Worm (Caenorhabditis elegans): ENCODE results near the gene dcn-1.

dcn-1 gene

ce11 chrIII:4313061-4313962 lies at the start of gene dcn-1, which contains the start of gene evl-14:
dcn-1 (plus strand) TSS chrIII:4313912.
evl-14 (minus strand) TSS chrIII:4313128.
- TF ChIP-seq K12H6.12 (tag; optimal IDR thresholded peaks at IDR 0.05), result peak; percentile 46
- TF ChIP-seq snpc-4 (GFP tag; optimal IDR thresholded peaks at IDR 0.05), result no peak
- TF ChIP-seq snpc-4 (tag; optimal IDR thresholded peaks at IDR 0.05), result peak in 1 of 4 experiments; percentile 11
- no peak for TF ChIP-seq madf-3 (GFP tag; IDR thresholded peaks at IDR 0.05)
- TF ChIP-seq nhr-179 (tag; optimal IDR thresholded peaks at IDR 0.05), result no peak
- TF ChIP-seq F49E8.2 (tag; optimal IDR thresholded peaks at IDR 0.05; ENCODE audit: insufficient read depth), result no peak
- no peak for TF ChIP-seq Y79H2A.3 (GFP tag; conservative IDR thresholded peaks at IDR 0.05)
- TF ChIP-seq attf-3 (GFP tag; conservative IDR thresholded peaks at IDR 0.05), result peak; percentile 96
- peak; percentile 2 for TF ChIP-seq him-1 (tag; optimal IDR thresholded peaks at IDR 0.05)
- peak; percentile 6 for TF ChIP-seq snpc-1.1 (tag; optimal IDR thresholded peaks at IDR 0.05; ENCODE audit: insufficient read depth)
- no peak for TF ChIP-seq ama-1 (optimal IDR thresholded peaks at IDR 0.05)
- no peak for TF ChIP-seq ama-1 (GFP tag; optimal IDR thresholded peaks at IDR 0.05)
- TF ChIP-seq egl-44 (GFP tag; IDR thresholded peaks at IDR 0.05), result no peak
- peak; percentile 71 for TF ChIP-seq lin-40 (tag; optimal IDR thresholded peaks at IDR 0.05)
- no peak for TF ChIP-seq Y56A3A.18 (GFP tag; IDR thresholded peaks at IDR 0.05)
- TF ChIP-seq ztf-6 (GFP tag; IDR thresholded peaks at IDR 0.05), result no peak
- no peak for TF ChIP-seq mes-4 (tag; optimal IDR thresholded peaks at IDR 0.05)
- no peak for TF ChIP-seq cebp-1 (GFP tag; IDR thresholded peaks at IDR 0.05)
- TF ChIP-seq cebp-1 (tag; optimal IDR thresholded peaks at IDR 0.05), result no peak
- no peak for TF ChIP-seq ztf-3 (GFP tag; optimal IDR thresholded peaks at IDR 0.05)
- no peak for TF ChIP-seq C17E4.6 (GFP tag; IDR thresholded peaks at IDR 0.05)
- no peak for TF ChIP-seq Y67H2A.10 (GFP tag; conservative IDR thresholded peaks at IDR 0.05)
- peak; percentile 39 for TF ChIP-seq nhr-80 (tag; optimal IDR thresholded peaks at IDR 0.05)
- no peak for TF ChIP-seq somi-1 (GFP tag; optimal IDR thresholded peaks at IDR 0.05)
- peak; percentile 87 for TF ChIP-seq madf-8 (GFP tag; conservative IDR thresholded peaks at IDR 0.05)
- no peak for TF ChIP-seq B0336.3 (GFP tag; IDR thresholded peaks at IDR 0.05)
- TF ChIP-seq pha-4 (tag; optimal IDR thresholded peaks at IDR 0.05), result peak; percentile 74
- TF ChIP-seq attf-6 (GFP tag; IDR thresholded peaks at IDR 0.05), result no peak
- TF ChIP-seq F37B4.10 (GFP tag; IDR thresholded peaks at IDR 0.05), result no peak
- TF ChIP-seq nfya-2 (GFP tag; IDR thresholded peaks at IDR 0.05), result no peak
- no peak; the same call in none of the 2 replicates for TF ChIP-seq D2030.7 (GFP tag; IDR thresholded peaks at IDR 0.05)
- TF ChIP-seq ceh-40 (GFP tag; IDR thresholded peaks at IDR 0.05), result no peak
- TF ChIP-seq lin-26 (GFP tag; IDR thresholded peaks at IDR 0.05), result no peak
- TF ChIP-seq ccch-3 (GFP tag; optimal IDR thresholded peaks at IDR 0.05), result no peak
- TF ChIP-seq dox-1 (GFP tag; IDR thresholded peaks at IDR 0.05), result no peak
- peak; percentile 68 for TF ChIP-seq lin-54 (GFP tag; optimal IDR thresholded peaks at IDR 0.05)
- TF ChIP-seq B0035.1 (tag; optimal IDR thresholded peaks at IDR 0.05), result no peak
- no peak for TF ChIP-seq dpff-1 (tag; optimal IDR thresholded peaks at IDR 0.05)
- TF ChIP-seq efl-1 (GFP tag; optimal IDR thresholded peaks at IDR 0.05), result peak; percentile 96
- TF ChIP-seq hlh-26 (GFP tag; conservative IDR thresholded peaks at IDR 0.05), result no peak
- TF ChIP-seq snpc-3.4 (tag; optimal IDR thresholded peaks at IDR 0.05), result peak; percentile 80
- peak; percentile 92 for TF ChIP-seq lsl-1 (GFP tag; optimal IDR thresholded peaks at IDR 0.05)
- no peak for TF ChIP-seq gei-17 (GFP tag; optimal IDR thresholded peaks at IDR 0.05)
- TF ChIP-seq Y95B8A.8 (GFP tag; IDR thresholded peaks at IDR 0.05), result no peak
- TF ChIP-seq Y53G8AR.9 (GFP tag; conservative IDR thresholded peaks at IDR 0.05), result no peak
- no peak for TF ChIP-seq F39B2.1 (GFP tag; IDR thresholded peaks at IDR 0.05)
- TF ChIP-seq lir-1 (GFP tag; conservative IDR thresholded peaks at IDR 0.05), result no peak
- no peak for TF ChIP-seq egrh-3 (GFP tag; IDR thresholded peaks at IDR 0.05)
